Worm (Caenorhabditis elegans) whole organism, L2 larva: ENCODE data around the gene col-157.

ENCODE experiments used
- C34F6.9 ChIP-seq: fragments of 150-350 bp; optimal IDR thresholded peaks from 2 replicates; lab custom pipeline; 2014; ENCODE audit warnings: missing biosample characterization, missing genetic modification characterization
- F13H6.1 ChIP-seq: sonication (generic microtip); optimal IDR thresholded peaks from 2 replicates; lab custom pipeline; 2016; ENCODE audit warnings: missing genetic modification characterization, missing compliant biosample characterization
- R02D3.7 ChIP-seq: fragments of 150-350 bp; optimal IDR thresholded peaks from 2 replicates; lab custom pipeline; 2014; ENCODE audit warnings: missing biosample characterization, missing genetic modification characterization
- Y55F3AM.14 ChIP-seq: fragments of 200-800 bp; sonication (Bioruptor generic); optimal IDR thresholded peaks from 2 replicates; lab custom pipeline; 2018; ENCODE audit warnings: mild to moderate bottlenecking, missing genetic modification characterization, missing compliant biosample characterization
- ZK546.5 ChIP-seq: sonication (generic microtip); optimal IDR thresholded peaks from 2 replicates; lab custom pipeline; 2017; ENCODE audit warnings: missing biosample characterization, missing genetic modification characterization
- alr-1 ChIP-seq: fragments of 150-350 bp; optimal IDR thresholded peaks from 2 replicates; lab custom pipeline; 2014; ENCODE audit warnings: missing biosample characterization, missing genetic modification characterization
- aly-2 ChIP-seq: fragments of 150-350 bp; optimal IDR thresholded peaks from 2 replicates; lab custom pipeline; 2014; ENCODE audit warnings: missing biosample characterization, missing genetic modification characterization
- ama-1 ChIP-seq: fragments of 150-350 bp; optimal IDR thresholded peaks from 2 replicates; lab custom pipeline; 2018; ENCODE audit warnings: inconsistent platforms
- blmp-1 ChIP-seq: sonication (generic microtip); optimal IDR thresholded peaks from 2 replicates; lab custom pipeline; 2017; ENCODE audit warnings: missing genetic modification characterization, mild to moderate bottlenecking, missing compliant biosample characterization, antibody characterized with exemption, moderate library complexity; ENCODE audit not compliant: insufficient read depth
- ceh-16 ChIP-seq: fragments of 150-350 bp; optimal IDR thresholded peaks from 2 replicates; lab custom pipeline; 2014; ENCODE audit warnings: missing biosample characterization, missing genetic modification characterization
- ceh-82 ChIP-seq: fragments of 150-350 bp; optimal IDR thresholded peaks from 2 replicates; lab custom pipeline; 2014; ENCODE audit warnings: missing biosample characterization, missing genetic modification characterization
- crh-2 ChIP-seq: sonication (generic microtip); optimal IDR thresholded peaks from 2 replicates; lab custom pipeline; 2017; ENCODE audit warnings: missing biosample characterization, missing genetic modification characterization
- dmd-4 ChIP-seq: sonication (generic microtip); optimal IDR thresholded peaks from 2 replicates; lab custom pipeline; 2017; ENCODE audit warnings: missing biosample characterization, missing genetic modification characterization
- egl-27 ChIP-seq: sonication (generic microtip); optimal IDR thresholded peaks from 3 replicates; lab custom pipeline; 2017; ENCODE audit warnings: missing biosample characterization, missing genetic modification reagents, missing genetic modification characterization
- elt-1 ChIP-seq: fragments of 150-350 bp; optimal IDR thresholded peaks from 2 replicates; lab custom pipeline; 2014; ENCODE audit warnings: missing biosample characterization, missing genetic modification characterization
- elt-3 ChIP-seq: sonication (generic microtip); optimal IDR thresholded peaks from 2 replicates; lab custom pipeline; 2017; ENCODE audit warnings: missing biosample characterization, missing genetic modification characterization
- fos-1 ChIP-seq: fragments of 150-350 bp; optimal IDR thresholded peaks from 2 replicates; lab custom pipeline; 2014; ENCODE audit warnings: missing biosample characterization, missing genetic modification characterization
- gmeb-1 ChIP-seq: fragments of 150-350 bp; optimal IDR thresholded peaks from 2 replicates; lab custom pipeline; 2014; ENCODE audit warnings: missing biosample characterization, missing genetic modification characterization
- lin-11 ChIP-seq: fragments of 150-350 bp; sonication (generic microtip); optimal IDR thresholded peaks from 2 replicates; lab custom pipeline; 2014; ENCODE audit warnings: missing biosample characterization, missing genetic modification characterization, inconsistent platforms, mixed read lengths
- lin-13 ChIP-seq: fragments of 150-350 bp; optimal IDR thresholded peaks from 2 replicates; lab custom pipeline; 2014; ENCODE audit warnings: missing biosample characterization, missing genetic modification reagents, missing genetic modification characterization
- lin-39 ChIP-seq: fragments of 150-350 bp; optimal IDR thresholded peaks from 2 replicates; lab custom pipeline; 2014; ENCODE audit warnings: missing biosample characterization, missing genetic modification reagents, missing genetic modification characterization
- lsy-2 ChIP-seq, 2 experiments: fragments of 150-350 bp in 1 of 2; sonication (generic microtip) in 1 of 2; optimal IDR thresholded peaks; 2 replicates each; lab custom pipeline; 2014 to 2017; ENCODE audit warnings: missing biosample characterization in 2 of 2, missing genetic modification characterization in 2 of 2
- mab-5 ChIP-seq: fragments of 150-350 bp; optimal IDR thresholded peaks from 2 replicates; lab custom pipeline; 2014; ENCODE audit warnings: missing biosample characterization, missing genetic modification characterization
- mbf-1 ChIP-seq: sonication (generic microtip); optimal IDR thresholded peaks from 2 replicates; lab custom pipeline; 2017; ENCODE audit warnings: missing biosample characterization, missing genetic modification characterization
- mdl-1 ChIP-seq, 2 experiments: fragments of 150-350 bp in 1 of 2; sonication (generic microtip) in 1 of 2; optimal IDR thresholded peaks; 2 replicates each; lab custom pipeline; 2017; ENCODE audit warnings: missing biosample characterization in 2 of 2, missing genetic modification characterization in 2 of 2
- nhr-10 ChIP-seq: sonication (generic microtip); optimal IDR thresholded peaks from 2 replicates; lab custom pipeline; 2017; ENCODE audit warnings: missing biosample characterization, missing genetic modification characterization
- nhr-11 ChIP-seq: fragments of 150-350 bp; optimal IDR thresholded peaks from 2 replicates; lab custom pipeline; 2014; ENCODE audit warnings: missing biosample characterization, missing genetic modification characterization
- nhr-12 ChIP-seq: fragments of 150-350 bp; optimal IDR thresholded peaks from 2 replicates; lab custom pipeline; 2014; ENCODE audit warnings: missing biosample characterization, missing genetic modification characterization
- nhr-129 ChIP-seq: fragments of 150-350 bp; optimal IDR thresholded peaks from 2 replicates; lab custom pipeline; 2014; ENCODE audit warnings: missing biosample characterization, missing genetic modification characterization
- nhr-21 ChIP-seq: fragments of 150-350 bp; optimal IDR thresholded peaks from 2 replicates; lab custom pipeline; 2014; ENCODE audit warnings: missing biosample characterization, missing genetic modification characterization
- nhr-23 ChIP-seq: fragments of 150-350 bp; optimal IDR thresholded peaks from 2 replicates; lab custom pipeline; 2014; ENCODE audit warnings: missing biosample characterization, missing genetic modification reagents, missing genetic modification characterization
- nhr-237 ChIP-seq: fragments of 150-350 bp; optimal IDR thresholded peaks from 2 replicates; lab custom pipeline; 2014; ENCODE audit warnings: missing biosample characterization, missing genetic modification characterization
- nhr-25 ChIP-seq: fragments of 150-350 bp; sonication (generic microtip); optimal IDR thresholded peaks from 3 replicates; lab custom pipeline; 2014; ENCODE audit warnings: missing biosample characterization, missing genetic modification characterization
- nhr-6 ChIP-seq: fragments of 150-350 bp; optimal IDR thresholded peaks from 2 replicates; lab custom pipeline; 2014; ENCODE audit warnings: missing biosample characterization, missing genetic modification characterization
- nhr-77 ChIP-seq: fragments of 150-350 bp; optimal IDR thresholded peaks from 2 replicates; lab custom pipeline; 2014; ENCODE audit warnings: missing biosample characterization, missing genetic modification characterization
- peb-1 ChIP-seq: fragments of 150-350 bp; optimal IDR thresholded peaks from 2 replicates; lab custom pipeline; 2014; ENCODE audit warnings: missing biosample characterization, missing genetic modification characterization
- sem-4 ChIP-seq: fragments of 150-350 bp; optimal IDR thresholded peaks from 2 replicates; lab custom pipeline; 2014; ENCODE audit warnings: missing biosample characterization, missing genetic modification reagents, missing genetic modification characterization
- skn-1 ChIP-seq: sonication (generic microtip); optimal IDR thresholded peaks from 2 replicates; lab custom pipeline; 2017; ENCODE audit warnings: missing biosample characterization, missing genetic modification characterization
- sma-3 ChIP-seq: sonication (generic microtip); optimal IDR thresholded peaks from 2 replicates; lab custom pipeline; 2016; ENCODE audit warnings: missing genetic modification reagents, missing genetic modification characterization, missing compliant biosample characterization
- sma-9 ChIP-seq, 2 experiments: fragments of 150-350 bp in 1 of 2; sonication (generic microtip) in 1 of 2; optimal IDR thresholded peaks; 2 replicates each; lab custom pipeline; 2014 to 2016; ENCODE audit warnings: missing genetic modification characterization in 2 of 2, mild to moderate bottlenecking in 1 of 2, missing biosample characterization in 1 of 2, missing compliant biosample characterization in 1 of 2, missing genetic modification reagents in 1 of 2, moderate library complexity in 1 of 2
- snpc-4 ChIP-seq: fragments of 150-350 bp; optimal IDR thresholded peaks from 2 replicates; lab custom pipeline; 2014; ENCODE audit warnings: missing biosample characterization, missing genetic modification characterization
- unc-39 ChIP-seq: fragments of 150-350 bp; optimal IDR thresholded peaks from 2 replicates; lab custom pipeline; 2014; ENCODE audit warnings: missing biosample characterization, missing genetic modification characterization
- unc-55 ChIP-seq: fragments of 150-350 bp; sonication (generic microtip); optimal IDR thresholded peaks from 3 replicates; lab custom pipeline; 2014; ENCODE audit warnings: missing biosample characterization, missing genetic modification reagents, missing genetic modification characterization
- unc-62 ChIP-seq: fragments of 150-350 bp; optimal IDR thresholded peaks from 2 replicates; lab custom pipeline; 2014; ENCODE audit warnings: missing biosample characterization, missing genetic modification reagents, missing genetic modification characterization
- zag-1 ChIP-seq: fragments of 150-350 bp; optimal IDR thresholded peaks from 2 replicates; lab custom pipeline; 2014; ENCODE audit warnings: missing biosample characterization, missing genetic modification characterization
- ztf-1 ChIP-seq: fragments of 200-800 bp; sonication (Bioruptor generic); conservative IDR thresholded peaks from 2 replicates; pipeline ENCODE4 v1.3.6; 2022; ENCODE audit warnings: missing genetic modification characterization, missing compliant biosample characterization
- ztf-11 ChIP-seq: sonication (generic microtip); optimal IDR thresholded peaks from 2 replicates; lab custom pipeline; 2017; ENCODE audit warnings: missing biosample characterization, missing genetic modification characterization
- ztf-4 ChIP-seq: fragments of 150-350 bp; optimal IDR thresholded peaks from 2 replicates; lab custom pipeline; 2014; ENCODE audit warnings: missing biosample characterization, missing genetic modification characterization

The col-157 gene

ce11 chrV:11529541-11529940 lies 45.7 kb downstream of the col-157 start:
- TF ChIP-seq mab-5 (tag; lab: Kevin White, UChicago) (no peak), nhr-11 (tag; lab: Kevin White, UChicago) (no peak), elt-3 (tag; lab: Kevin White, UChicago) (no peak), sma-9 (GFP tag; optimal IDR thresholded peaks at IDR 0.05; lab: Kevin White, UChicago) (peak; percentile 44), sma-9 (tag; optimal IDR thresholded peaks at IDR 0.05; lab: Kevin White, UChicago) (no peak), fos-1 (tag; lab: Kevin White, UChicago) (no peak), F13H6.1 (peak; percentile 82), Y55F3AM.14 (no peak), sem-4 (no peak), nhr-237 (no peak), alr-1 (no peak), crh-2 (tag; lab: Kevin White, UChicago) (no peak), sma-3 (GFP tag; lab: Kevin White, UChicago) (no peak), C34F6.9 (tag; lab: Kevin White, UChicago) (no peak), dmd-4 (tag; lab: Kevin White, UChicago) (no peak), nhr-129 (tag; lab: Kevin White, UChicago) (peak; percentile 41), unc-39 (no peak), mbf-1 (tag; lab: Kevin White, UChicago) (no peak)

- TF ChIP-seq ZK546.5 (tag; lab: Kevin White, UChicago) (no peak), mdl-1 (tag; optimal IDR thresholded peaks at IDR 0.05; lab: Kevin White, UChicago) (no peak), peb-1 (tag; lab: Kevin White, UChicago) (no peak), Y55F3AM.14 (peak; percentile 45), nhr-77 (no peak), mab-5 (tag; lab: Kevin White, UChicago) (no peak), skn-1 (tag; lab: Kevin White, UChicago) (no peak), alr-1 (no peak), lin-13 (GFP tag; lab: Kevin White, UChicago) (no peak), elt-3 (tag; lab: Kevin White, UChicago) (no peak), ztf-11 (tag; lab: Kevin White, UChicago) (no peak), sem-4 (no peak), nhr-6 (tag; lab: Kevin White, UChicago) (peak; percentile 73), F13H6.1 (peak; percentile 48), dmd-4 (tag; lab: Kevin White, UChicago) (no peak), R02D3.7 (tag; lab: Kevin White, UChicago) (no peak), sma-3 (GFP tag; lab: Kevin White, UChicago) (peak; percentile 82), zag-1 (tag; lab: Kevin White, UChicago) (no peak), ztf-1 (GFP tag; lab: Robert Waterston, UW) (no peak), nhr-23 (tag; lab: Kevin White, UChicago) (no peak), snpc-4 (tag; lab: Kevin White, UChicago) (peak; percentile 16), mbf-1 (tag; lab: Kevin White, UChicago) (no peak), nhr-11 (tag; lab: Kevin White, UChicago) (no peak), nhr-21 (peak; percentile 47), lin-11 (tag; lab: Kevin White, UChicago) (no peak), blmp-1 (tag; lab: Kevin White, UChicago) (peak; percentile 97), sma-9 (GFP tag; optimal IDR thresholded peaks at IDR 0.05; lab: Kevin White, UChicago) (peak; percentile 65), sma-9 (tag; optimal IDR thresholded peaks at IDR 0.05; lab: Kevin White, UChicago) (no peak), aly-2 (tag; lab: Kevin White, UChicago) (no peak), lin-39 (tag; lab: Kevin White, UChicago) (no peak), lsy-2 (tag; optimal IDR thresholded peaks at IDR 0.05; lab: Kevin White, UChicago) (peak in 1 of 2 experiments; percentile 45), unc-62 (GFP tag; lab: Kevin White, UChicago) (no peak), unc-55 (GFP tag; lab: Kevin White, UChicago) (no peak), nhr-10 (no peak), ama-1 (lab: Kevin White, UChicago) (no peak), ceh-16 (peak; percentile 53), elt-1 (tag; lab: Kevin White, UChicago) (no peak), nhr-12 (tag; lab: Kevin White, UChicago) (no peak), fos-1 (tag; lab: Kevin White, UChicago) (peak; percentile 18), gmeb-1 (no peak), nhr-237 (no peak), crh-2 (tag; lab: Kevin White, UChicago) (peak; percentile 53), egl-27 (peak; percentile 32), ceh-82 (tag; lab: Kevin White, UChicago) (no peak), nhr-25 (peak; percentile 96), nhr-129 (tag; lab: Kevin White, UChicago) (peak; percentile 80), ztf-4 (tag; lab: Kevin White, UChicago) (peak; percentile 16), C34F6.9 (tag; lab: Kevin White, UChicago) (peak; percentile 24), unc-39 (no peak)
These were observed 47.3 kb downstream of the col-157 start for ce11 chrV:11531100-11531499.
